Fruit fly (Drosophila melanogaster): ENCODE results near the gene dtr.
A peak's percentile ranks its signal among the peaks of the same experiment; 100 is the strongest.

dtr gene

DNA sequence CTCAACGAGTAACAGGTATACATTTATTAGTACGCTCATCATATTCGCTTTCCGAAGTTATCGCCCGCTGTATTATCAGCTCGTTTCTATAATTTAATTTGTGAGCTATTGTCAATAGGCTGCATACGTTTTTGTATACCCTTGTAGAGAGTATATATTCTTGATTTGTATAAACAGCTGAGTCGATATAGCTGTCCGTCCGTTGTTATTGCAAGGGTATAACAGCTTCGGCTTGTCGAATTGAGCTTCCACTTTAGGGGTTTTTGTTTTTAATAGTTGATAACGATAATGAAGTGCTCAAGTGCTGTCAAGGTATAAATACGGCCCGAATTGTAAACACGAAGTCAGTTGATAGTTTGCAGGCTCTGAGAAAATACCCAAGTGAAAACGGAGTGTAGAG, 9.9 kb downstream of the dtr start, which contains the start of gene CG8665 (continued):
- no peak for TF ChIP-seq Trl (optimal IDR thresholded peaks at IDR 0.05)
- TF ChIP-seq Trl (GFP tag; optimal IDR thresholded peaks at IDR 0.05), result no peak
- no peak for TF ChIP-seq CG9437 (GFP tag; optimal IDR thresholded peaks at IDR 0.05)
- TF ChIP-seq CG5245 (GFP tag; optimal IDR thresholded peaks at IDR 0.05), result peak; percentile 1
- peak; percentile 28 for TF ChIP-seq CG9727 (GFP tag; optimal IDR thresholded peaks at IDR 0.05)
- TF ChIP-seq Hey (tag; optimal IDR thresholded peaks at IDR 0.05), result no peak
- TF ChIP-seq CG6813 (GFP tag; optimal IDR thresholded peaks at IDR 0.05), result peak; percentile 6
- no peak for TF ChIP-seq CG12236 (GFP tag; optimal IDR thresholded peaks at IDR 0.05)
- no peak for TF ChIP-seq CG16863 (GFP tag; optimal IDR thresholded peaks at IDR 0.05)
- TF ChIP-seq CG11504 (tag; optimal IDR thresholded peaks at IDR 0.05), result peak; percentile 58
- TF ChIP-seq ATbp (GFP tag; optimal IDR thresholded peaks at IDR 0.05), result peak; percentile 7
- TF ChIP-seq HLHmδ (GFP tag; optimal IDR thresholded peaks at IDR 0.05), result no peak
- TF ChIP-seq seq (GFP tag; IDR thresholded peaks at IDR 0.05), result no peak; the same call in 1 of the 2 replicates
- TF ChIP-seq tin (GFP tag; optimal IDR thresholded peaks at IDR 0.05), result peak; percentile 8
- TF ChIP-seq CG1647 (GFP tag; optimal IDR thresholded peaks at IDR 0.05), result peak; percentile 16
- TF ChIP-seq Side (GFP tag; optimal IDR thresholded peaks at IDR 0.05), result peak; percentile 23
- TF ChIP-seq CG6854 (GFP tag; optimal IDR thresholded peaks at IDR 0.05), result peak; percentile 2
- peak; percentile 56 for TF ChIP-seq CoRest (tag; optimal IDR thresholded peaks at IDR 0.05)
- peak; percentile 60 for TF ChIP-seq unpg (GFP tag; optimal IDR thresholded peaks at IDR 0.05)
- peak; percentile 65 for TF ChIP-seq mirr (GFP tag; optimal IDR thresholded peaks at IDR 0.05)
- no peak for TF ChIP-seq gfzf (GFP tag; optimal IDR thresholded peaks at IDR 0.05)
- TF ChIP-seq CG6683 (GFP tag; optimal IDR thresholded peaks at IDR 0.05), result no peak
- peak; percentile 9 for TF ChIP-seq CG1233 (GFP tag; optimal IDR thresholded peaks at IDR 0.05)
- no peak for TF ChIP-seq z (GFP tag; IDR thresholded peaks at IDR 0.05)
- TF ChIP-seq sug (tag; optimal IDR thresholded peaks at IDR 0.05), result peak; percentile 70
- no peak for TF ChIP-seq chm (GFP tag; IDR thresholded peaks at IDR 0.05)
- no peak for TF ChIP-seq croc (GFP tag; conservative IDR thresholded peaks at IDR 0.05)
- TF ChIP-seq gro (GFP tag; optimal IDR thresholded peaks at IDR 0.05), result peak; percentile 67
- TF ChIP-seq Asciz (GFP tag; optimal IDR thresholded peaks at IDR 0.05), result no peak
- peak; percentile 38 for TF ChIP-seq Dip3 (GFP tag; optimal IDR thresholded peaks at IDR 0.05)
- TF ChIP-seq Lpt (GFP tag; optimal IDR thresholded peaks at IDR 0.05), result no peak
- peak; percentile 62 for TF ChIP-seq grau (tag; optimal IDR thresholded peaks at IDR 0.05)
- TF ChIP-seq B-H1 (GFP tag; IDR thresholded peaks at IDR 0.05), result 0 out of 3 replicates have a peak, but pooled peaks have one; percentile 18
- TF ChIP-seq Deaf1 (tag; optimal IDR thresholded peaks at IDR 0.05), result peak; percentile 72
- TF ChIP-seq CG2875 (GFP tag; optimal IDR thresholded peaks at IDR 0.05), result peak; percentile 9
- TF ChIP-seq gsb-n (tag; optimal IDR thresholded peaks at IDR 0.05), result peak; percentile 12
- TF ChIP-seq CG18476 (GFP tag; optimal IDR thresholded peaks at IDR 0.05), result no peak
- peak; percentile 54 for TF ChIP-seq CG7786 (GFP tag; optimal IDR thresholded peaks at IDR 0.05)
- TF ChIP-seq CG10274 (GFP tag; optimal IDR thresholded peaks at IDR 0.05), result peak; percentile 49
- peak; percentile 91 for TF ChIP-seq Med (GFP tag)
- TF ChIP-seq NfI (GFP tag; optimal IDR thresholded peaks at IDR 0.05), result peak; percentile 24
- no peak for TF ChIP-seq sc (optimal IDR thresholded peaks at IDR 0.05)
- no peak for TF ChIP-seq sc (GFP tag; optimal IDR thresholded peaks at IDR 0.05)
- TF ChIP-seq sens (GFP tag), result peak; percentile 77
- TF ChIP-seq Oaz (GFP tag; IDR thresholded peaks at IDR 0.05), result no peak
- no peak for TF ChIP-seq zen (tag; optimal IDR thresholded peaks at IDR 0.05)
- peak; percentile 57; the same call in 2 of the 3 replicates for TF ChIP-seq ken (GFP tag; IDR thresholded peaks at IDR 0.05)
- TF ChIP-seq pho (GFP tag; optimal IDR thresholded peaks at IDR 0.05), result peak; percentile 44
- TF ChIP-seq oc (tag; optimal IDR thresholded peaks at IDR 0.05), result no peak
- peak; percentile 55 for TF ChIP-seq CG1603 (tag; optimal IDR thresholded peaks at IDR 0.05)
- no peak for TF ChIP-seq wek (GFP tag; optimal IDR thresholded peaks at IDR 0.05)
- TF ChIP-seq CG8924 (tag; optimal IDR thresholded peaks at IDR 0.05), result peak; percentile 26
